Worm (Caenorhabditis elegans) whole organism, young adult: ENCODE results near the gene T26C11.4.

Source experiments
- B0019.2 ChIP-seq: fragments of 200-800 bp; sonication (Bioruptor generic); conservative IDR thresholded peaks from 2 replicates; pipeline ENCODE4 v1.3.6; 2022; ENCODE audit warnings: missing genetic modification reagents, missing genetic modification characterization, missing compliant biosample characterization
- F33H1.4 ChIP-seq: fragments of 200-800 bp; sonication (Bioruptor generic); IDR thresholded peaks from 2 replicates; pipeline ENCODE4 v1.3.6; 2022; ENCODE audit warnings: missing genetic modification reagents, missing genetic modification characterization, missing compliant biosample characterization
- F49E8.2 ChIP-seq: sonication (generic microtip); optimal IDR thresholded peaks from 3 replicates; lab custom pipeline; 2017; ENCODE audit warnings: missing genetic modification characterization, mild to moderate bottlenecking, missing compliant biosample characterization, antibody characterized with exemption, moderate library complexity; ENCODE audit not compliant: insufficient read depth
- K12H6.12 ChIP-seq: fragments of 200-800 bp; sonication (Bioruptor generic); optimal IDR thresholded peaks from 2 replicates; lab custom pipeline; 2018; ENCODE audit warnings: mild to moderate bottlenecking, missing genetic modification characterization, missing compliant biosample characterization
- lin-35 ChIP-seq, 3 experiments: fragments of 150-350 bp in 2 of 3; sonication (generic microtip) in 1 of 3; optimal IDR thresholded peaks; 2 replicates each; lab custom pipeline; 2014 to 2018; ENCODE audit warnings: missing biosample characterization in 3 of 3, missing genetic modification characterization in 3 of 3, missing genetic modification reagents in 3 of 3
- pha-4 ChIP-seq: fragments of 150-350 bp; sonication (generic microtip); optimal IDR thresholded peaks from 2 replicates; lab custom pipeline; 2014; ENCODE audit warnings: missing biosample characterization, missing genetic modification reagents, missing genetic modification characterization
- zim-3 ChIP-seq: sonication (generic microtip); optimal IDR thresholded peaks from 2 replicates; lab custom pipeline; 2017; ENCODE audit warnings: mild to moderate bottlenecking, missing genetic modification characterization, moderate library complexity, missing compliant biosample characterization

DNA sequence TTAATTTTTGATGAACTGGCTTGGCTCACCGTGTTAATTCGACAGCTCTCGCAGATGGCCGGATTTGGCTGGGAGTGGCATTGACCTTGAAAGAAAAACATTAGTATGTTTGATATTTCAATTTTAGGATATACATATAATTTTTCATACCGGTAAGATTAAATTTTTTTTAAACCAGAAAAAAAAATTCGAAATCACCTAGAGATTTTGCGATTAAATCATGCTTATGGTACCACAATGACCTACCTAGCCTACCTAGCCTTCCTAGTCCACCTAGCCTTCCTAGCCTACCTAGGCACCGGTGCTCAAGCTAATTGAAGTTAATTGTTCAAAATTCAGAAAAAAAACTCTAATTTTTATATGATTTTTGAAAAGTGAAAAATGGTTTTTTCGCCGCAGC is 33.9 kb downstream of the T26C11.4 start, which contains the start of gene C14E2.3:
- TF ChIP-seq lin-35 (GFP tag; optimal IDR thresholded peaks at IDR 0.05; lab: Kevin White, UChicago) (no peak), F49E8.2 (tag; lab: Kevin White, UChicago) (no peak), B0019.2 (GFP tag; lab: Robert Waterston, UW) (no peak), zim-3 (tag; lab: Kevin White, UChicago) (no peak), pha-4 (tag; lab: Kevin White, UChicago) (no peak), F33H1.4 (GFP tag; lab: Robert Waterston, UW) (no peak), K12H6.12 (tag; lab: Kevin White, UChicago) (no peak)
